Worm (Caenorhabditis elegans) whole organism, L2 larva: Measurements from ENCODE around the gene clec-72.

ENCODE experiments used
- R02D3.7 ChIP-seq: fragments of 150-350 bp; optimal IDR thresholded peaks from 2 replicates; lab custom pipeline; 2014; ENCODE audit warnings: missing biosample characterization, missing genetic modification characterization
- ama-1 ChIP-seq: fragments of 150-350 bp; optimal IDR thresholded peaks from 2 replicates; lab custom pipeline; 2018; ENCODE audit warnings: inconsistent platforms
- egl-27 ChIP-seq: sonication (generic microtip); optimal IDR thresholded peaks from 3 replicates; lab custom pipeline; 2017; ENCODE audit warnings: missing biosample characterization, missing genetic modification reagents, missing genetic modification characterization
- fos-1 ChIP-seq: fragments of 150-350 bp; optimal IDR thresholded peaks from 2 replicates; lab custom pipeline; 2014; ENCODE audit warnings: missing biosample characterization, missing genetic modification characterization
- lin-11 ChIP-seq: fragments of 150-350 bp; sonication (generic microtip); optimal IDR thresholded peaks from 2 replicates; lab custom pipeline; 2014; ENCODE audit warnings: missing biosample characterization, missing genetic modification characterization, inconsistent platforms, mixed read lengths
- mab-5 ChIP-seq: fragments of 150-350 bp; optimal IDR thresholded peaks from 2 replicates; lab custom pipeline; 2014; ENCODE audit warnings: missing biosample characterization, missing genetic modification characterization
- nhr-12 ChIP-seq: fragments of 150-350 bp; optimal IDR thresholded peaks from 2 replicates; lab custom pipeline; 2014; ENCODE audit warnings: missing biosample characterization, missing genetic modification characterization
- nhr-237 ChIP-seq: fragments of 150-350 bp; optimal IDR thresholded peaks from 2 replicates; lab custom pipeline; 2014; ENCODE audit warnings: missing biosample characterization, missing genetic modification characterization
- nhr-77 ChIP-seq: fragments of 150-350 bp; optimal IDR thresholded peaks from 2 replicates; lab custom pipeline; 2014; ENCODE audit warnings: missing biosample characterization, missing genetic modification characterization
- skn-1 ChIP-seq: sonication (generic microtip); optimal IDR thresholded peaks from 2 replicates; lab custom pipeline; 2017; ENCODE audit warnings: missing biosample characterization, missing genetic modification characterization
- snpc-4 ChIP-seq: fragments of 150-350 bp; optimal IDR thresholded peaks from 2 replicates; lab custom pipeline; 2014; ENCODE audit warnings: missing biosample characterization, missing genetic modification characterization

DNA sequence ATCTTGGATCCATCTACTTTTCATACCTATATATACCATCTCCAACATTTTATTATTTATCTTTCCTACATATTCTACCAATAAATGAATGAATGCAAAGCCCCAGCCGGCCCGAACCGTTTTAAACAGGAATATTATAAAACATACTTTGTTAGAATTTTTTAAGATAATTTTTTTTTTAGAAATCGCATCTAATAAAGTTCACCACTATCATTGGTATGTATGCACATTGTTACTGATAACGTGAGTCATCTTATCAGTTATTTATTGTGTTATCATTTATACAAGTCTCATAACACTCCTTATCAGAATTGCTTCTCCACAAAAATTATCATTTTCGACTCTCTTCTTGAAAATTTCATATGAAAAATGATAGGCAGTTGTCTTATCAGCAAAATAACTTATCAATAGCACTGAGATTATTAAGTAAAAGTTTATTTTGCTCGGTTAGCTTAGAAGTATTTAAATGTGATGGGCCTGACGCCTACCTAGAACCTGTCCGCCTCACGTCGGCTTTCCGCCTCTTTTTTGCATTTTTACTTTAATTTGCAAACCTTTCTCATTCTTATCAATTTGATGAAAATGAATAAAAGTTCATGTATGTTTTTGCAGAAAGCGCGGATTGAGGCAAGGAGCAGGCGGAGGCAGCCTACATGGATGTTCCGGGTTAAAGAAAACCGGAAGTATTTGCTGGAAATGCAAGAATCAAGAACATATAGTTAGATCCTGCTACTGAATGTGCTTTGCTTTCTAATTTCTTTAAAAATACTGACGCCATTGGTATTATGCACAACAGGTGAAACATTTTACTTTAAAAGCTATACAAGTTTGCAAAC, 44.7 kb upstream of the clec-72 start, which contains the start of gene srz-62:
- TF ChIP-seq mab-5 (tag; lab: Kevin White, UChicago) (no peak), ama-1 (lab: Kevin White, UChicago) (no peak), fos-1 (tag; lab: Kevin White, UChicago) (peak; percentile 100), nhr-77 (tag; lab: Kevin White, UChicago) (no peak), egl-27 (tag; lab: Kevin White, UChicago) (peak; percentile 92), lin-11 (tag; lab: Kevin White, UChicago) (no peak), skn-1 (tag; lab: Kevin White, UChicago) (no peak), R02D3.7 (tag; lab: Kevin White, UChicago) (no peak), nhr-12 (no peak), snpc-4 (no peak), nhr-237 (tag; lab: Kevin White, UChicago) (no peak)
